Fruit fly (Drosophila melanogaster): Measurements from ENCODE around the gene CG13005.

DNA sequence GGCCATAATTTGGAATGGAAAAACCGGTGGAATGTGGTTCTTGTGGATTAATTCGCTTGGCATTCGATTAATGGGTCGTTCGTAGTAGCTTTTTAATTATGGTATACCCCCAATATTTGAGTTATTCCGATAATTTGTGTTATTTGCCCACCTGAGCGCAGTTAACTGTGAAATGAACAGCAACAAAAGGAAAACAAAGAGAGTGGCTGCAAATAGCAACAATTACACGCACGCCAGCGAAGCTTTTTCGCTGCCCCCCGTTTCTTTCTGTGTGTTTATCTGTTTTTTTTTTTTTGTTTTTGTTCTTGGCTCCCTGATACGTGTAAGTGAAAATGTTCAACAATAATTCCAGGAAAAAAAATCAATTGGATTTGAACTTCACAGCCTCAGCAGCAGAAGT, 3.5 kb upstream of the CG13005 start:
- TF ChIP-seq nom (GFP tag; optimal IDR thresholded peaks at IDR 0.05) (no peak), toy (GFP tag; IDR thresholded peaks at IDR 0.05) (no peak), CHES-1-like (GFP tag; optimal IDR thresholded peaks at IDR 0.05) (no peak), unc-4 (GFP tag; IDR thresholded peaks at IDR 0.05; ENCODE audit: partially characterized antibody) (no peak), YL-1 (GFP tag; optimal IDR thresholded peaks at IDR 0.05) (no peak), hbn (GFP tag; IDR thresholded peaks at IDR 0.05; ENCODE audit: partially characterized antibody) (no peak)

Measured in whole organism, embryonic.